Worm (Caenorhabditis elegans) whole organism, early embryonic: ENCODE data around the gene snx-14.

ENCODE experiments used
- B0310.2 ChIP-seq: sonication (generic microtip); optimal IDR thresholded peaks from 2 replicates; lab custom pipeline; 2016; ENCODE audit warnings: mild to moderate bottlenecking, missing genetic modification characterization, missing compliant biosample characterization
- F13C5.2 ChIP-seq: sonication (generic microtip); optimal IDR thresholded peaks from 2 replicates; lab custom pipeline; 2017; ENCODE audit warnings: mild to moderate bottlenecking, missing genetic modification characterization, inconsistent platforms, missing compliant biosample characterization
- aly-1 ChIP-seq: sonication (generic microtip); optimal IDR thresholded peaks from 2 replicates; lab custom pipeline; 2016; ENCODE audit warnings: missing genetic modification characterization, missing compliant biosample characterization
- ama-1 ChIP-seq: fragments of 150-350 bp; optimal IDR thresholded peaks from 2 replicates; lab custom pipeline; 2014
- ceh-13 ChIP-seq: fragments of 200-800 bp; sonication (Bioruptor generic); optimal IDR thresholded peaks from 2 replicates; lab custom pipeline; 2018; ENCODE audit warnings: mild to moderate bottlenecking, missing genetic modification characterization, missing compliant biosample characterization
- ets-7 ChIP-seq: sonication (generic microtip); optimal IDR thresholded peaks from 2 replicates; lab custom pipeline; 2016; ENCODE audit warnings: missing genotype, missing genetic modification characterization, missing compliant biosample characterization
- flt-1 ChIP-seq: fragments of 200-800 bp; sonication (Bioruptor generic); IDR thresholded peaks from 2 replicates; pipeline ENCODE4 v1.3.6; 2022; ENCODE audit warnings: missing genetic modification characterization, missing compliant biosample characterization
- hmbx-1 ChIP-seq: sonication (generic microtip); optimal IDR thresholded peaks from 2 replicates; lab custom pipeline; 2016; ENCODE audit warnings: mild to moderate bottlenecking, missing genetic modification characterization, missing compliant biosample characterization
- hmg-4 ChIP-seq: fragments of 200-800 bp; sonication (Bioruptor generic); optimal IDR thresholded peaks from 2 replicates; lab custom pipeline; 2018; ENCODE audit warnings: mild to moderate bottlenecking, missing genetic modification characterization, missing compliant biosample characterization
- scrt-1 ChIP-seq: fragments of 200-800 bp; sonication (Bioruptor generic); IDR thresholded peaks from 2 replicates; pipeline ENCODE4 v1.3.6; 2022; ENCODE audit warnings: missing genetic modification characterization, missing compliant biosample characterization
- sea-1 ChIP-seq: fragments of 200-800 bp; sonication (Bioruptor generic); conservative IDR thresholded peaks from 2 replicates; pipeline ENCODE4 v1.3.6; 2022; ENCODE audit warnings: missing genetic modification characterization, missing compliant biosample characterization
- tbx-11 ChIP-seq: fragments of 200-800 bp; sonication (Bioruptor generic); IDR thresholded peaks from 2 replicates; pipeline ENCODE4 v1.3.6; 2022; ENCODE audit warnings: missing genetic modification characterization, missing compliant biosample characterization
- tbx-37 ChIP-seq: fragments of 200-800 bp; sonication (Bioruptor generic); conservative IDR thresholded peaks from 2 replicates; pipeline ENCODE4 v1.3.6; 2022; ENCODE audit warnings: missing genetic modification reagents, missing genetic modification characterization, missing compliant biosample characterization
- tra-4 ChIP-seq: sonication (generic microtip); optimal IDR thresholded peaks from 2 replicates; lab custom pipeline; 2017; ENCODE audit warnings: missing genetic modification characterization, missing compliant biosample characterization

DNA sequence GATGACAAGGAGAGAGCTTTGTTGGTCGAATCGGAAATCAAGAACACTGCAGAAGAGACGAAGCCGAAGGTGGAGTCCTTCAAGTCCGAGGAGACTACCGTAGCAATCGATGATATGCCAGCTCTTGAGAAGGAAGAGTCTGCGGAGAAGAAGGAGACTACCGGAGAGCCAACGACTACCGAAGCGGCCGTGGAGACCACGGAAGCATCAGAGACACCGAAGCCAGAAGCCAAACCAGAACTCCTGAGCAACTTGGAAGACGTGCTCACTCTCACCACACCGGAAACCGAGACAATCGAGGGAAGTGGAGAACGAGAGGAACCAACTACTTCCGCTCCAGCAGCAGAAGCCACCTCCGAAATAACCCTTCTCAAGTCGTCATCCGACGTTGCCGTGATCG, 46.9 kb downstream of the snx-14 start:
- TF ChIP-seq ama-1 (no peak), F13C5.2 (no peak), hmg-4 (no peak), sea-1 (GFP tag; lab: Robert Waterston, UW) (no peak), B0310.2 (tag; lab: Kevin White, UChicago) (no peak), ceh-13 (GFP tag; lab: Kevin White, UChicago) (no peak), flt-1 (GFP tag; lab: Robert Waterston, UW) (no peak), aly-1 (no peak), tra-4 (tag; lab: Kevin White, UChicago) (no peak), ets-7 (tag; lab: Kevin White, UChicago) (no peak), tbx-37 (GFP tag; lab: Robert Waterston, UW) (no peak), hmbx-1 (tag; lab: Kevin White, UChicago) (no peak), tbx-11 (GFP tag; lab: Robert Waterston, UW) (no peak), scrt-1 (GFP tag; lab: Robert Waterston, UW) (no peak)
